Worm (Caenorhabditis elegans): Measurements from ENCODE around the gene F11D5.5.

- TF ChIP-seq lin-26 (GFP tag; IDR thresholded peaks at IDR 0.05) (no peak), pha-4 (tag; optimal IDR thresholded peaks at IDR 0.05) (no peak), sea-2 (GFP tag; IDR thresholded peaks at IDR 0.05) (no peak), F49E8.2 (tag; optimal IDR thresholded peaks at IDR 0.05; ENCODE audit: insufficient read depth) (no peak), mxl-1 (tag; optimal IDR thresholded peaks at IDR 0.05) (no peak), hsf-1 (GFP tag; IDR thresholded peaks at IDR 0.05) (no peak), hlh-12 (tag; optimal IDR thresholded peaks at IDR 0.05) (no peak), Y79H2A.3 (GFP tag; conservative IDR thresholded peaks at IDR 0.05) (no peak)
These were observed 38.0 kb downstream of the F11D5.5 start for ce11 chrX:3339882-3340281.

Measured in whole organism, young adult.